Worm (Caenorhabditis elegans) whole organism, L3 larva: Measurements from ENCODE around the gene F32E10.5.
A peak's percentile ranks its signal among the peaks of the same experiment; 100 is the strongest.

Source experiments
- eor-1 ChIP-seq, 2 experiments: fragments of 150-350 bp; optimal IDR thresholded peaks; 2 replicates each; lab custom pipeline; 2014 to 2018; ENCODE audit warnings: missing biosample characterization in 2 of 2, missing genetic modification characterization in 2 of 2
- fkh-2 ChIP-seq: fragments of 150-350 bp; optimal IDR thresholded peaks from 2 replicates; lab custom pipeline; 2014; ENCODE audit warnings: missing biosample characterization, missing genetic modification reagents, missing genetic modification characterization
- fos-1 ChIP-seq: fragments of 150-350 bp; optimal IDR thresholded peaks from 2 replicates; lab custom pipeline; 2014; ENCODE audit warnings: missing biosample characterization, missing genetic modification characterization
- nfya-1 ChIP-seq: sonication (generic microtip); optimal IDR thresholded peaks from 2 replicates; lab custom pipeline; 2017; ENCODE audit warnings: missing genetic modification characterization, mild to moderate bottlenecking, missing compliant biosample characterization, antibody characterized with exemption, moderate library complexity; ENCODE audit not compliant: insufficient read depth
- nhr-11 ChIP-seq: fragments of 150-350 bp; optimal IDR thresholded peaks from 2 replicates; lab custom pipeline; 2014; ENCODE audit warnings: missing biosample characterization, missing genetic modification characterization
- nhr-237 ChIP-seq: fragments of 150-350 bp; optimal IDR thresholded peaks from 2 replicates; lab custom pipeline; 2014; ENCODE audit warnings: missing biosample characterization, missing genetic modification characterization
- nhr-28 ChIP-seq: fragments of 150-350 bp; optimal IDR thresholded peaks from 2 replicates; lab custom pipeline; 2014; ENCODE audit warnings: missing biosample characterization, missing genetic modification characterization
- nhr-77 ChIP-seq: fragments of 150-350 bp; optimal IDR thresholded peaks from 2 replicates; lab custom pipeline; 2014; ENCODE audit warnings: missing biosample characterization, missing genetic modification characterization
- pha-4 ChIP-seq: fragments of 150-350 bp; optimal IDR thresholded peaks from 2 replicates; lab custom pipeline; 2014; ENCODE audit warnings: missing biosample characterization, missing genetic modification reagents, missing genetic modification characterization
- tbx-2 ChIP-seq: sonication (generic microtip); optimal IDR thresholded peaks from 2 replicates; lab custom pipeline; 2016; ENCODE audit warnings: mild to moderate bottlenecking, missing genetic modification characterization, missing compliant biosample characterization
- unc-39 ChIP-seq: sonication (generic microtip); optimal IDR thresholded peaks from 4 replicates; lab custom pipeline; 2017; ENCODE audit warnings: missing biosample characterization, missing genetic modification characterization
- unc-62 ChIP-seq: fragments of 150-350 bp; sonication (generic microtip); optimal IDR thresholded peaks from 4 replicates; lab custom pipeline; 2014; ENCODE audit warnings: missing biosample characterization, missing genetic modification reagents, missing genetic modification characterization
- ztf-11 ChIP-seq: fragments of 150-350 bp; optimal IDR thresholded peaks from 2 replicates; lab custom pipeline; 2014; ENCODE audit warnings: missing biosample characterization, missing genetic modification characterization

DNA sequence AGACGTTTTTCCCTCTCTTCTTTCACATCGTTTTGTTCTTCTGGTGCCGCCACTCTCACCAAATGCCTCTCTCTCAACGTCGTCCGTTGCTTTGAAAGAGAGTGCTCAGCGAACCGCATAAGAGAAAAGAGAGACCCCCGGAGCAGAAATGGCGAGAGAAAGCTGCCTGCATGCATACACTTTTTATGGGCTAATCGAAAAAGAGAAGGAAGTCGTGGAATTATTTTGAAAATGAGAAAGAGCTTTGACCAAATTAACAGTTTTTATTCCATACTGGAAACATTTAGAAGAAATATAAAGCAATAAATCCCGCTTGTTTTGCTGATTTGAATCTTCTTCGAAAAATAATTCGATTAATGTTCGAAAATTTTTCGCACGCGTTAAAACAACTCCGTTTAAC is 42.3 kb upstream of the F32E10.5 start:
- TF ChIP-seq nhr-28 (tag; lab: Kevin White, UChicago) (no peak), pha-4 (tag; lab: Kevin White, UChicago) (no peak), tbx-2 (tag; lab: Kevin White, UChicago) (no peak), ztf-11 (tag; lab: Kevin White, UChicago) (no peak), nhr-11 (tag; lab: Kevin White, UChicago) (no peak), unc-62 (GFP tag; lab: Kevin White, UChicago) (no peak), fkh-2 (no peak), nfya-1 (tag; lab: Kevin White, UChicago) (peak; percentile 40), eor-1 (tag; optimal IDR thresholded peaks at IDR 0.05; lab: Kevin White, UChicago) (no peak), fos-1 (no peak), nhr-77 (tag; lab: Kevin White, UChicago) (no peak), unc-39 (tag; lab: Kevin White, UChicago) (no peak), nhr-237 (tag; lab: Kevin White, UChicago) (no peak)
